Fruit fly (Drosophila melanogaster): ENCODE data around the gene Polr1C.

DNA sequence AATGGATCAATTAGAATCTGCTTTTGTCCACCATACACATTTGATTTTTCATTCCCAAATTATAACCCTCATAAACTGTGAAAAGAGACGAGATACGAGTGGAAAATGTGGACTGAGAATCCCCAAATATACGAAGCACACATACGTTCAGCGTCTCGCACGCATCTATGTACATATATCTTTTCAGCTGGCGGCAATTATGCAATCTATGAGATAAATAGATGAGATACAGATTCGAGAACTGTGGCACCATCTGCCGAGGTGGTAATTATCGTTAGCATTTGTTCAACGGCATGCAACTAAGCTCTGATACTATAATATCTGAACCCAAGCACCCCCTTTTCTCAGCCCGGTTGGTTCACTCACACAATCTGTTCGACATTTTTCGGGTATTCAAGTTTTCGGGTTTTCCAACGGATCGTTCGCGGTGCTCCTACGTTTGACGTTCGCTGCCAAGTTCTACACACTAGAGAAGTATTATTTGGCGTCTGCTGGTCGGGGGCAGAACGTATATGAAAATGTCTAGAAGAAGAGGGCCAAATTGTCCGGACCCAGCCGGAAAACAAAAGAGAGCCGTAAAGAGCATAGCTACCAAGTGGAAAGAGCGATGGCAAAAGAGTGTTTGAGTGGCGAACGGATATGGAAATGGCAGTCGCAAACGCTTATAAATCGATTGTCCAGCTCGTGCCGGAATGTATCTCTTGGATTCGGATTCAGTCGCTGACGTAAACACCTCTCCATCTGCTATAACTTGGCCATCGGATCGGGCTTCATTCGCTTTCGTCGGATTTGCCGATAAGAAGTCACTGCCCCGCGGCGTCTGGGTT, 26.4 kb downstream of the Polr1C start:
- TF ChIP-seq Hr78 (GFP tag; optimal IDR thresholded peaks at IDR 0.05) (no peak), CrebA (GFP tag; optimal IDR thresholded peaks at IDR 0.05; ENCODE audit: borderline replicate concordance) (no peak), OdsH (GFP tag; optimal IDR thresholded peaks at IDR 0.05) (no peak), GATAd (GFP tag; optimal IDR thresholded peaks at IDR 0.05) (no peak), Dif (GFP tag; optimal IDR thresholded peaks at IDR 0.05; ENCODE audit: partially characterized antibody) (no peak), sv (GFP tag; optimal IDR thresholded peaks at IDR 0.05) (no peak), fru (GFP tag; optimal IDR thresholded peaks at IDR 0.05) (no peak), foxo (GFP tag; optimal IDR thresholded peaks at IDR 0.05) (no peak), Myc (optimal IDR thresholded peaks at IDR 0.05) (no peak), Dfd (GFP tag; optimal IDR thresholded peaks at IDR 0.05) (no peak), psq (GFP tag; optimal IDR thresholded peaks at IDR 0.05) (no peak), ey (GFP tag; optimal IDR thresholded peaks at IDR 0.05) (no peak), tai (GFP tag; optimal IDR thresholded peaks at IDR 0.05) (no peak), Sp1 (GFP tag; optimal IDR thresholded peaks at IDR 0.05) (no peak)

Measured in whole organism, wandering third instar larva.